In genomic region chrIV:12032383-12032782, ce11 we compare ENCODE assay signal across 1 worm cellular context.
A peak's percentile ranks its signal among the peaks of the same experiment; 100 is the strongest.
TF ChIP-seq lines count a peak whose summit lies in the region.

No protein-coding gene starts in this region.

TF ChIP-seq in whole organism, L1 larva, 84 proteins besides CTCF, POLR2A, EP300 and RAD21 (continued from another document):
- TF ChIP-seq ceh-63 (GFP tag; optimal IDR thresholded peaks at IDR 0.05; lab: Kevin White, UChicago) (no peak), pqm-1 (tag; optimal IDR thresholded peaks at IDR 0.05; lab: Kevin White, UChicago) (no peak), egl-27 (tag; optimal IDR thresholded peaks at IDR 0.05; lab: Kevin White, UChicago) (no peak), unc-86 (tag; optimal IDR thresholded peaks at IDR 0.05; lab: Kevin White, UChicago) (peak; percentile 65), unc-98 (GFP tag; IDR thresholded peaks at IDR 0.05; lab: Robert Waterston, UW) (no peak), ces-1 (GFP tag; optimal IDR thresholded peaks at IDR 0.05; lab: Kevin White, UChicago) (no peak), hpl-2 (GFP tag; optimal IDR thresholded peaks at IDR 0.05; lab: Kevin White, UChicago) (no peak), jun-1 (tag; optimal IDR thresholded peaks at IDR 0.05; lab: Kevin White, UChicago) (peak; percentile 81), nhr-84 (tag; optimal IDR thresholded peaks at IDR 0.05; lab: Kevin White, UChicago) (no peak), nhr-237 (tag; optimal IDR thresholded peaks at IDR 0.05; lab: Kevin White, UChicago) (peak; percentile 47), nhr-85 (tag; lab: Kevin White, UChicago) (peak; percentile 93), zip-4 (GFP tag; optimal IDR thresholded peaks at IDR 0.05; lab: Kevin White, UChicago) (no peak), aha-1 (tag; optimal IDR thresholded peaks at IDR 0.05; lab: Kevin White, UChicago) (no peak), snpc-4 (tag; optimal IDR thresholded peaks at IDR 0.05; lab: Kevin White, UChicago) (no peak), rnt-1 (tag; optimal IDR thresholded peaks at IDR 0.05; lab: Kevin White, UChicago) (peak; percentile 68), sptf-1 (tag; optimal IDR thresholded peaks at IDR 0.05; lab: Kevin White, UChicago) (no peak), Y116A8C.19 (tag; optimal IDR thresholded peaks at IDR 0.05; lab: Kevin White, UChicago; ENCODE audit: borderline replicate concordance) (no peak), hlh-17 (GFP tag; optimal IDR thresholded peaks at IDR 0.05; lab: Kevin White, UChicago; ENCODE audit: borderline replicate concordance) (no peak), fkh-10 (GFP tag; optimal IDR thresholded peaks at IDR 0.05; lab: Kevin White, UChicago) (no peak), tbx-2 (tag; optimal IDR thresholded peaks at IDR 0.05; lab: Kevin White, UChicago) (peak; percentile 72), vab-15 (tag; optimal IDR thresholded peaks at IDR 0.05; lab: Kevin White, UChicago) (no peak), hlh-4 (tag; optimal IDR thresholded peaks at IDR 0.05; lab: Kevin White, UChicago) (no peak), pag-3 (tag; optimal IDR thresholded peaks at IDR 0.05; lab: Kevin White, UChicago; ENCODE audit: borderline replicate concordance, insufficient read depth) (no peak), nhr-71 (tag; optimal IDR thresholded peaks at IDR 0.05; lab: Kevin White, UChicago) (peak; percentile 92)
